Fruit fly (Drosophila melanogaster) whole organism, wandering third instar larva: ENCODE data around the gene CG43165.

Experiments used
- HLH106 ChIP-seq: fragments of 200-800 bp; optimal IDR thresholded peaks from 3 replicates; lab custom pipeline; 2019; ENCODE audit warnings: missing biosample characterization, mild to moderate bottlenecking, missing genetic modification characterization, moderate library complexity
- Jra ChIP-seq: sonication (Bioruptor generic); optimal IDR thresholded peaks from 2 replicates; lab custom pipeline; 2016; ENCODE audit warnings: missing biosample characterization, missing genetic modification characterization

- no peak for TF ChIP-seq Jra (GFP tag; lab: Kevin White, UChicago)
- no peak for TF ChIP-seq HLH106 (tag; lab: Kevin White, UChicago)
These were observed 2.4 kb downstream of the CG43165 start, which contains the start of gene CG16704 for dm6 chr2L:3692466-3692865.
